In genomic region chrX:9159736-9160135, dm6 we compare ENCODE assay signal across 4 fruit fly cellular contexts.
TF ChIP-seq lines count a peak whose summit lies in the region.

Gene NdufA3, minus strand, starts transcription at chrX:9160052.

- TF ChIP-seq CTCF in whole organism, embryonic (GFP tag; optimal IDR thresholded peaks at IDR 0.05; lab: Kevin White, UChicago) = no peak

TF ChIP-seq in whole organism, adult, 20 proteins besides CTCF, POLR2A, EP300 and RAD21:
- TF ChIP-seq Hr96 (GFP tag; optimal IDR thresholded peaks at IDR 0.05; lab: Kevin White, UChicago) (no peak), Mnt (GFP tag; optimal IDR thresholded peaks at IDR 0.05; lab: Kevin White, UChicago) (peak; percentile 10), bab1 (GFP tag; optimal IDR thresholded peaks at IDR 0.05; lab: Kevin White, UChicago) (peak; percentile 80), toe (GFP tag; optimal IDR thresholded peaks at IDR 0.05; lab: Kevin White, UChicago) (no peak), CG33017 (tag; optimal IDR thresholded peaks at IDR 0.05; lab: Kevin White, UChicago) (no peak)
TF ChIP-seq in whole organism, adult: peak in this region for 2.

TF ChIP-seq in whole organism, embryonic, 481 proteins besides CTCF, POLR2A, EP300 and RAD21 (continues in another document):
- TF ChIP-seq Atf-2 (GFP tag; optimal IDR thresholded peaks at IDR 0.05; lab: Kevin White, UChicago) (no peak), YL-1 (GFP tag; optimal IDR thresholded peaks at IDR 0.05; lab: Kevin White, UChicago) (peak; percentile 56), Trl (optimal IDR thresholded peaks at IDR 0.05; lab: Kevin White, UChicago) (no peak), Trl (GFP tag; optimal IDR thresholded peaks at IDR 0.05; lab: Kevin White, UChicago) (no peak), CG8359 (GFP tag; optimal IDR thresholded peaks at IDR 0.05; lab: Kevin White, UChicago; ENCODE audit: borderline replicate concordance) (no peak), Hr3 (GFP tag; optimal IDR thresholded peaks at IDR 0.05; lab: Kevin White, UChicago) (no peak), aop (GFP tag; IDR thresholded peaks at IDR 0.05; lab: Robert Waterston, UW) (no peak), fd64A (GFP tag; optimal IDR thresholded peaks at IDR 0.05; lab: Kevin White, UChicago) (no peak), CG10431 (GFP tag; optimal IDR thresholded peaks at IDR 0.05; lab: Kevin White, UChicago) (no peak), CG15073 (GFP tag; optimal IDR thresholded peaks at IDR 0.05; lab: Kevin White, UChicago) (no peak), chif (GFP tag; optimal IDR thresholded peaks at IDR 0.05; lab: Kevin White, UChicago) (no peak), CG34224 (GFP tag; IDR thresholded peaks at IDR 0.05; lab: Robert Waterston, UW; ENCODE audit: partially characterized antibody) (peak; percentile 86; the same call in 2 of the 3 replicates), unpg (GFP tag; optimal IDR thresholded peaks at IDR 0.05; lab: Kevin White, UChicago) (no peak), CG6683 (GFP tag; optimal IDR thresholded peaks at IDR 0.05; lab: Kevin White, UChicago) (no peak), CG11247 (GFP tag; IDR thresholded peaks at IDR 0.05; lab: Robert Waterston, UW) (no peak), CG8388 (GFP tag; optimal IDR thresholded peaks at IDR 0.05; lab: Kevin White, UChicago) (no peak), otp (GFP tag; IDR thresholded peaks at IDR 0.05; lab: Robert Waterston, UW) (no peak), Rfx (GFP tag; IDR thresholded peaks at IDR 0.05; lab: Robert Waterston, UW) (peak; percentile 20; the same call in 1 of the 2 replicates), ranshi (GFP tag; IDR thresholded peaks at IDR 0.05; lab: Robert Waterston, UW) (no peak), CG2120 (GFP tag; optimal IDR thresholded peaks at IDR 0.05; lab: Kevin White, UChicago) (no peak), knrl (GFP tag; IDR thresholded peaks at IDR 0.05; lab: Robert Waterston, UW; ENCODE audit: partially characterized antibody) (peak; percentile 78), CG3726 (GFP tag; IDR thresholded peaks at IDR 0.05; lab: Robert Waterston, UW) (no peak), CG16779 (GFP tag; IDR thresholded peaks at IDR 0.05; lab: Robert Waterston, UW) (no peak), Side (GFP tag; optimal IDR thresholded peaks at IDR 0.05; lab: Kevin White, UChicago) (no peak), btn (GFP tag; optimal IDR thresholded peaks at IDR 0.05; lab: Kevin White, UChicago) (no peak), Dp (GFP tag; optimal IDR thresholded peaks at IDR 0.05; lab: Kevin White, UChicago) (peak; percentile 46), Sry-δ (GFP tag; optimal IDR thresholded peaks at IDR 0.05; lab: Kevin White, UChicago) (peak; percentile 86), H2.0 (GFP tag; IDR thresholded peaks at IDR 0.05; lab: Robert Waterston, UW) (no peak), hb (GFP tag; IDR thresholded peaks at IDR 0.05; lab: Robert Waterston, UW; ENCODE audit: partially characterized antibody) (peak; percentile 81)

TF ChIP-seq in whole organism, prepupa, 60 proteins besides CTCF, POLR2A, EP300 and RAD21:
- TF ChIP-seq CG8632 (GFP tag; optimal IDR thresholded peaks at IDR 0.05; lab: Kevin White, UChicago) = no peak
- peak; percentile 41 for TF ChIP-seq vri (GFP tag; optimal IDR thresholded peaks at IDR 0.05; lab: Kevin White, UChicago)

TF ChIP-seq in whole organism, wandering third instar larva, 38 proteins besides CTCF, POLR2A, EP300 and RAD21:
- TF ChIP-seq Hr83 (GFP tag; optimal IDR thresholded peaks at IDR 0.05; lab: Kevin White, UChicago; ENCODE audit: poor library complexity, severe bottlenecking) (peak; percentile 36), ey (GFP tag; optimal IDR thresholded peaks at IDR 0.05; lab: Kevin White, UChicago) (no peak), Rel (GFP tag; optimal IDR thresholded peaks at IDR 0.05; lab: Kevin White, UChicago) (no peak), Rel (tag; optimal IDR thresholded peaks at IDR 0.05; lab: Kevin White, UChicago) (peak; percentile 11)
